Worm (Caenorhabditis elegans) whole organism, L1 larva: Measurements from ENCODE around the gene nphp-4.
A peak's percentile ranks its signal among the peaks of the same experiment; 100 is the strongest.

ENCODE experiments used
- C16A3.4 ChIP-seq: fragments of 150-350 bp; optimal IDR thresholded peaks from 2 replicates; lab custom pipeline; 2014; ENCODE audit warnings: missing biosample characterization, missing genetic modification characterization
- Y116A8C.19 ChIP-seq: sonication (generic microtip); optimal IDR thresholded peaks from 2 replicates; lab custom pipeline; 2016; ENCODE audit warnings: missing compliant biosample characterization, missing genetic modification characterization, borderline replicate concordance
- ama-1 ChIP-seq: fragments of 150-350 bp; optimal IDR thresholded peaks from 2 replicates; lab custom pipeline; 2014
- blmp-1 ChIP-seq: fragments of 150-350 bp; optimal IDR thresholded peaks from 2 replicates; lab custom pipeline; 2014; ENCODE audit warnings: missing biosample characterization, missing genetic modification characterization
- ceh-63 ChIP-seq: fragments of 200-800 bp; sonication (Bioruptor generic); optimal IDR thresholded peaks from 2 replicates; lab custom pipeline; 2018; ENCODE audit warnings: mild to moderate bottlenecking, missing genetic modification characterization, missing compliant biosample characterization
- ceh-88 ChIP-seq: fragments of 200-800 bp; sonication (Bioruptor generic); IDR thresholded peaks from 2 replicates; pipeline ENCODE4 v1.3.6; 2022; ENCODE audit warnings: missing genetic modification characterization, missing compliant biosample characterization
- ces-1 ChIP-seq: fragments of 150-350 bp; optimal IDR thresholded peaks from 2 replicates; lab custom pipeline; 2014; ENCODE audit warnings: missing biosample characterization, missing genetic modification reagents, missing genetic modification characterization
- dpl-1 ChIP-seq, 3 experiments: fragments of 150-350 bp in 2 of 3; sonication (generic microtip) in 1 of 3; optimal IDR thresholded peaks; 2 replicates each; lab custom pipeline; 2014 to 2017; ENCODE audit warnings: missing biosample characterization in 3 of 3, missing genetic modification characterization in 3 of 3, missing genetic modification reagents in 3 of 3
- efl-1 ChIP-seq, 4 experiments: fragments of 150-350 bp; optimal IDR thresholded peaks in 3 of 4; peaks in 1 of 4; 1 replicate in 1 of 4; 2 replicates in 3 of 4; lab custom pipeline; 2014; ENCODE audit warnings: missing biosample characterization in 2 of 4, missing genetic modification characterization in 2 of 4, missing genetic modification reagents in 2 of 4
- elt-2 ChIP-seq: sonication (generic microtip); optimal IDR thresholded peaks from 2 replicates; lab custom pipeline; 2016; ENCODE audit warnings: missing genetic modification characterization, mild to moderate bottlenecking, inconsistent platforms, missing compliant biosample characterization, missing genetic modification reagents
- irx-1 ChIP-seq: sonication (generic microtip); optimal IDR thresholded peaks from 2 replicates; lab custom pipeline; 2016; ENCODE audit warnings: missing genetic modification characterization, missing compliant biosample characterization
- jun-1 ChIP-seq: fragments of 150-350 bp; optimal IDR thresholded peaks from 2 replicates; lab custom pipeline; 2014; ENCODE audit warnings: missing biosample characterization, missing genetic modification reagents, missing genetic modification characterization
- lin-13 ChIP-seq: fragments of 150-350 bp; optimal IDR thresholded peaks from 2 replicates; lab custom pipeline; 2014; ENCODE audit warnings: missing biosample characterization, missing genetic modification reagents, missing genetic modification characterization
- lin-35 ChIP-seq, 2 experiments: fragments of 150-350 bp; optimal IDR thresholded peaks; 2 replicates each; lab custom pipeline; 2014; ENCODE audit warnings: missing biosample characterization in 2 of 2, missing genetic modification characterization in 2 of 2, missing genetic modification reagents in 2 of 2
- lir-3 ChIP-seq: sonication (generic microtip); optimal IDR thresholded peaks from 2 replicates; lab custom pipeline; 2016; ENCODE audit warnings: mild to moderate bottlenecking, missing genetic modification characterization, moderate library complexity, missing compliant biosample characterization; ENCODE audit not compliant: poor library complexity
- lsy-2 ChIP-seq, 2 experiments: fragments of 150-350 bp; optimal IDR thresholded peaks; 2 replicates each; lab custom pipeline; 2014; ENCODE audit warnings: missing biosample characterization in 2 of 2, missing genetic modification characterization in 2 of 2
- mdl-1 ChIP-seq, 2 experiments: fragments of 150-350 bp; optimal IDR thresholded peaks; 2 replicates each; lab custom pipeline; 2014 to 2017; ENCODE audit warnings: missing biosample characterization in 2 of 2, missing genetic modification characterization in 2 of 2, inconsistent platforms in 1 of 2
- mep-1 ChIP-seq: fragments of 150-350 bp; optimal IDR thresholded peaks from 2 replicates; lab custom pipeline; 2014; ENCODE audit warnings: missing biosample characterization, missing genetic modification characterization
- nhr-12 ChIP-seq: sonication (generic microtip); optimal IDR thresholded peaks from 2 replicates; lab custom pipeline; 2017; ENCODE audit warnings: missing biosample characterization, missing genetic modification characterization
- nhr-19 ChIP-seq: fragments of 200-800 bp; sonication (Bioruptor generic); conservative IDR thresholded peaks from 2 replicates; pipeline ENCODE4 v1.3.6; 2022; ENCODE audit warnings: missing genetic modification characterization, missing compliant biosample characterization
- nhr-237 ChIP-seq: fragments of 150-350 bp; optimal IDR thresholded peaks from 2 replicates; lab custom pipeline; 2014; ENCODE audit warnings: missing biosample characterization, missing genetic modification characterization
- nhr-28 ChIP-seq: fragments of 150-350 bp; optimal IDR thresholded peaks from 2 replicates; lab custom pipeline; 2014; ENCODE audit warnings: missing biosample characterization, missing genetic modification characterization
- nhr-47 ChIP-seq: sonication (generic microtip); optimal IDR thresholded peaks from 2 replicates; lab custom pipeline; 2016; ENCODE audit warnings: mild to moderate bottlenecking, missing genetic modification characterization, moderate library complexity, missing compliant biosample characterization
- nhr-71 ChIP-seq: sonication (generic microtip); optimal IDR thresholded peaks from 2 replicates; lab custom pipeline; 2016; ENCODE audit warnings: mild to moderate bottlenecking, missing genetic modification characterization, moderate library complexity, missing compliant biosample characterization
- nhr-85 ChIP-seq: sonication (generic microtip); peaks from one replicate; lab custom pipeline; 2016; ENCODE audit warnings: missing genetic modification characterization, inconsistent platforms, missing compliant biosample characterization
- pag-3 ChIP-seq: sonication (generic microtip); optimal IDR thresholded peaks from 2 replicates; lab custom pipeline; 2017; ENCODE audit warnings: missing genetic modification characterization, mild to moderate bottlenecking, missing compliant biosample characterization, antibody characterized with exemption, borderline replicate concordance; ENCODE audit not compliant: insufficient read depth
- rnt-1 ChIP-seq: sonication (generic microtip); optimal IDR thresholded peaks from 2 replicates; lab custom pipeline; 2016; ENCODE audit warnings: mild to moderate bottlenecking, missing genetic modification characterization, moderate library complexity, missing compliant biosample characterization
- sup-37 ChIP-seq: fragments of 200-800 bp; sonication (Bioruptor generic); optimal IDR thresholded peaks from 2 replicates; lab custom pipeline; 2018; ENCODE audit warnings: mild to moderate bottlenecking, missing genetic modification characterization, missing compliant biosample characterization
- tbx-2 ChIP-seq: sonication (generic microtip); optimal IDR thresholded peaks from 2 replicates; lab custom pipeline; 2016; ENCODE audit warnings: missing genetic modification characterization, missing compliant biosample characterization
- unc-130 ChIP-seq: fragments of 150-350 bp; optimal IDR thresholded peaks from 2 replicates; lab custom pipeline; 2017; ENCODE audit warnings: missing biosample characterization, missing genetic modification characterization, inconsistent platforms
- unc-62 ChIP-seq: fragments of 150-350 bp; optimal IDR thresholded peaks from 2 replicates; lab custom pipeline; 2014; ENCODE audit warnings: missing biosample characterization, missing genetic modification reagents, missing genetic modification characterization
- unc-98 ChIP-seq: fragments of 200-800 bp; sonication (Bioruptor generic); IDR thresholded peaks from 2 replicates; pipeline ENCODE4 v1.3.6; 2022; ENCODE audit warnings: missing genetic modification characterization, missing compliant biosample characterization
- vab-15 ChIP-seq: sonication (generic microtip); optimal IDR thresholded peaks from 2 replicates; lab custom pipeline; 2017; ENCODE audit warnings: missing genotype, mild to moderate bottlenecking, missing genetic modification characterization, missing compliant biosample characterization

The nphp-4 gene

ce11 chrV:11822461-11822939 lies 21.0 kb downstream of the nphp-4 start, which contains the start of gene pyc-1 (continued):
- TF ChIP-seq unc-98, result no peak
- TF ChIP-seq unc-62 (GFP tag; lab: Kevin White, UChicago), result no peak
- peak; percentile 6 for TF ChIP-seq blmp-1 (tag; lab: Kevin White, UChicago)
- TF ChIP-seq sup-37, result peak; percentile 1
- no peak for TF ChIP-seq irx-1 (tag; lab: Kevin White, UChicago)
- TF ChIP-seq tbx-2 (tag; lab: Kevin White, UChicago), result peak; percentile 25
- TF ChIP-seq Y116A8C.19 (tag; lab: Kevin White, UChicago), result no peak
- TF ChIP-seq vab-15, result no peak
- TF ChIP-seq nhr-28 (tag; lab: Kevin White, UChicago), result no peak
- TF ChIP-seq C16A3.4 (tag; lab: Kevin White, UChicago), result peak; percentile 18
- peak in 1 of 2 experiments; percentile 6 for TF ChIP-seq mdl-1 (tag; optimal IDR thresholded peaks at IDR 0.05; lab: Kevin White, UChicago)
- peak; percentile 50 for TF ChIP-seq rnt-1 (tag; lab: Kevin White, UChicago)
- TF ChIP-seq, all 84 proteins: peak for 30

- TF ChIP-seq nhr-71 (tag; lab: Kevin White, UChicago), result peak; percentile 1
- TF ChIP-seq ama-1 (lab: Kevin White, UChicago), result peak; percentile 2
- TF ChIP-seq lsy-2 (tag; optimal IDR thresholded peaks at IDR 0.05; lab: Kevin White, UChicago), result no peak
- peak in 1 of 2 experiments; percentile 3 for TF ChIP-seq lin-35 (GFP tag; optimal IDR thresholded peaks at IDR 0.05; lab: Kevin White, UChicago)
- TF ChIP-seq nhr-85 (tag; lab: Kevin White, UChicago), result peak; percentile 61
These were observed 23.0 kb downstream of the nphp-4 start for ce11 chrV:11820551-11820950.

ce11 chrV:11819451-11819850 lies 24.1 kb downstream of the nphp-4 start:
- TF ChIP-seq dpl-1 (GFP tag; optimal IDR thresholded peaks at IDR 0.05; lab: Kevin White, UChicago) (no peak), efl-1 (optimal IDR thresholded peaks at IDR 0.05; lab: Kevin White, UChicago) (no peak), efl-1 (GFP tag; optimal IDR thresholded peaks at IDR 0.05 in 1 of 2; lab: Kevin White, UChicago) (peak in 1 of 2 experiments; percentile 65)

- TF ChIP-seq ceh-63 (GFP tag; lab: Kevin White, UChicago) (no peak), blmp-1 (tag; lab: Kevin White, UChicago) (no peak), ces-1 (GFP tag; lab: Kevin White, UChicago) (no peak), pag-3 (tag; lab: Kevin White, UChicago) (no peak), mep-1 (no peak), efl-1 (optimal IDR thresholded peaks at IDR 0.05; lab: Kevin White, UChicago) (no peak), efl-1 (GFP tag; optimal IDR thresholded peaks at IDR 0.05 in 1 of 2; lab: Kevin White, UChicago) (peak in 1 of 2 experiments; percentile 7), lir-3 (tag; lab: Kevin White, UChicago) (no peak), ama-1 (lab: Kevin White, UChicago) (peak; percentile 76), jun-1 (tag; lab: Kevin White, UChicago) (no peak), unc-130 (tag; lab: Kevin White, UChicago) (no peak), nhr-19 (GFP tag; lab: Robert Waterston, UW) (no peak), nhr-12 (tag; lab: Kevin White, UChicago) (no peak), C16A3.4 (tag; lab: Kevin White, UChicago) (no peak)
These were observed 24.7 kb downstream of the nphp-4 start for ce11 chrV:11818786-11819185.

- TF ChIP-seq efl-1 (optimal IDR thresholded peaks at IDR 0.05; lab: Kevin White, UChicago), result no peak
- TF ChIP-seq efl-1 (GFP tag; optimal IDR thresholded peaks at IDR 0.05 in 1 of 2; lab: Kevin White, UChicago), result peak in 1 of 2 experiments; percentile 65
- TF ChIP-seq nhr-85 (tag; lab: Kevin White, UChicago), result peak; percentile 70
- no peak for TF ChIP-seq elt-2 (tag; lab: Kevin White, UChicago)
- TF ChIP-seq, all 84 proteins: peak for 2
These were observed 25.5 kb downstream of the nphp-4 start for ce11 chrV:11818064-11818463.

- no peak for TF ChIP-seq efl-1 (optimal IDR thresholded peaks at IDR 0.05; lab: Kevin White, UChicago)
- peak in 1 of 2 experiments; percentile 79 for TF ChIP-seq efl-1 (GFP tag; optimal IDR thresholded peaks at IDR 0.05 in 1 of 2; lab: Kevin White, UChicago)
- TF ChIP-seq ceh-88 (GFP tag; lab: Robert Waterston, UW), result peak; percentile 46; the same call in 1 of the 2 replicates
- peak; percentile 44 for TF ChIP-seq nhr-19 (GFP tag; lab: Robert Waterston, UW)
- peak; percentile 2 for TF ChIP-seq nhr-47
- no peak for TF ChIP-seq nhr-237 (tag; lab: Kevin White, UChicago)
- no peak for TF ChIP-seq lin-13
- peak; percentile 19 for TF ChIP-seq nhr-71 (tag; lab: Kevin White, UChicago)
- TF ChIP-seq lsy-2 (tag; optimal IDR thresholded peaks at IDR 0.05; lab: Kevin White, UChicago), result peak in 1 of 2 experiments; percentile 4
These were observed 26.2 kb downstream of the nphp-4 start for ce11 chrV:11817263-11817726.
